Worm (Caenorhabditis elegans): ENCODE results near the gene flp-8.

- no peak for TF ChIP-seq egl-27 (tag; optimal IDR thresholded peaks at IDR 0.05)
- TF ChIP-seq ceh-16 (tag; optimal IDR thresholded peaks at IDR 0.05): no peak
- no peak for TF ChIP-seq tbx-2 (tag; optimal IDR thresholded peaks at IDR 0.05)
- TF ChIP-seq snpc-4 (tag; optimal IDR thresholded peaks at IDR 0.05): no peak
- no peak for TF ChIP-seq nhr-237 (tag; optimal IDR thresholded peaks at IDR 0.05)
- TF ChIP-seq elt-2 (tag; optimal IDR thresholded peaks at IDR 0.05): no peak
- TF ChIP-seq fos-1 (tag; optimal IDR thresholded peaks at IDR 0.05): no peak
- no peak for TF ChIP-seq jun-1 (tag; optimal IDR thresholded peaks at IDR 0.05)
- TF ChIP-seq mdl-1 (tag; optimal IDR thresholded peaks at IDR 0.05): no peak
These were observed 23.9 kb downstream of the flp-8 start, which contains the start of gene hex-5 for ce11 chrX:14905161-14905560.

Measured in whole organism, L3 larva.